Worm (Caenorhabditis elegans) whole organism, young adult: ENCODE measurements around the gene his-62.

Source experiments
- B0019.2 ChIP-seq: fragments of 200-800 bp; sonication (Bioruptor generic); conservative IDR thresholded peaks from 2 replicates; pipeline ENCODE4 v1.3.6; 2022; ENCODE audit warnings: missing genetic modification reagents, missing genetic modification characterization, missing compliant biosample characterization
- B0035.1 ChIP-seq: sonication (generic microtip); optimal IDR thresholded peaks from 2 replicates; lab custom pipeline; 2016; ENCODE audit warnings: missing genetic modification characterization, mild to moderate bottlenecking, missing compliant biosample characterization, missing genotype, missing genetic modification reagents
- B0261.1 ChIP-seq: sonication (generic microtip); optimal IDR thresholded peaks from 2 replicates; lab custom pipeline; 2016; ENCODE audit warnings: mild to moderate bottlenecking, missing genetic modification characterization, moderate library complexity, missing compliant biosample characterization
- C06A6.2 ChIP-seq: fragments of 200-800 bp; sonication (Bioruptor generic); conservative IDR thresholded peaks from 2 replicates; pipeline ENCODE4 v1.3.6; 2022; ENCODE audit warnings: missing genetic modification characterization, missing compliant biosample characterization
- F33H1.4 ChIP-seq: fragments of 200-800 bp; sonication (Bioruptor generic); IDR thresholded peaks from 2 replicates; pipeline ENCODE4 v1.3.6; 2022; ENCODE audit warnings: missing genetic modification reagents, missing genetic modification characterization, missing compliant biosample characterization
- F52B5.7 ChIP-seq: sonication (generic microtip); optimal IDR thresholded peaks from 2 replicates; lab custom pipeline; 2016; ENCODE audit warnings: mild to moderate bottlenecking, missing genetic modification characterization, missing compliant biosample characterization
- F55B11.4 ChIP-seq: sonication (generic microtip); optimal IDR thresholded peaks from 2 replicates; lab custom pipeline; 2016; ENCODE audit warnings: missing compliant biosample characterization, missing genetic modification characterization, borderline replicate concordance; ENCODE audit not compliant: insufficient read depth
- F57C9.4 ChIP-seq: sonication (generic microtip); optimal IDR thresholded peaks from 2 replicates; lab custom pipeline; 2017; ENCODE audit warnings: mild to moderate bottlenecking, missing genetic modification characterization, missing compliant biosample characterization
- Y53G8AR.9 ChIP-seq: fragments of 200-800 bp; sonication (Bioruptor generic); conservative IDR thresholded peaks from 2 replicates; pipeline ENCODE4 v1.3.6; 2022; ENCODE audit warnings: missing genetic modification reagents, missing genetic modification characterization, missing compliant biosample characterization
- Y79H2A.3 ChIP-seq: fragments of 200-800 bp; sonication (Bioruptor generic); conservative IDR thresholded peaks from 2 replicates; pipeline ENCODE4 v1.3.6; 2022; ENCODE audit warnings: missing genetic modification reagents, missing genetic modification characterization, missing compliant biosample characterization
- ZK185.1 ChIP-seq: sonication (generic microtip); optimal IDR thresholded peaks from 2 replicates; lab custom pipeline; 2016; ENCODE audit warnings: mild to moderate bottlenecking, missing genetic modification characterization, missing compliant biosample characterization; ENCODE audit not compliant: poor library complexity, severe bottlenecking
- akir-1 ChIP-seq: fragments of 200-800 bp; sonication (Bioruptor generic); optimal IDR thresholded peaks from 2 replicates; lab custom pipeline; 2018; ENCODE audit warnings: mild to moderate bottlenecking, missing genetic modification characterization, moderate library complexity, missing compliant biosample characterization
- ama-1 ChIP-seq, 3 experiments: fragments of 150-350 bp in 1 of 3; sonication (generic microtip) in 2 of 3; optimal IDR thresholded peaks; 2 replicates each; lab custom pipeline; 2014 to 2018; ENCODE audit warnings: missing biosample characterization in 2 of 3, missing genetic modification characterization in 2 of 3, missing genetic modification reagents in 2 of 3
- ccch-3 ChIP-seq: fragments of 200-800 bp; sonication (Bioruptor generic); optimal IDR thresholded peaks from 2 replicates; lab custom pipeline; 2018; ENCODE audit warnings: mild to moderate bottlenecking, missing genetic modification characterization, missing compliant biosample characterization
- cebp-1 ChIP-seq, 2 experiments: fragments of 200-800 bp in 1 of 2; sonication (Bioruptor generic) in 1 of 2; sonication (generic microtip) in 1 of 2; IDR thresholded peaks in 1 of 2; optimal IDR thresholded peaks in 1 of 2; 2 replicates each; pipeline versions ENCODE4 v1.3.6 to Lab custom; 2017 to 2022; ENCODE audit warnings: missing compliant biosample characterization in 2 of 2, missing genetic modification characterization in 2 of 2, mild to moderate bottlenecking in 1 of 2, missing genetic modification reagents in 1 of 2, moderate library complexity in 1 of 2
- ceh-100 ChIP-seq: fragments of 200-800 bp; sonication (Bioruptor generic); IDR thresholded peaks from 2 replicates; pipeline ENCODE4 v1.3.6; 2022; ENCODE audit warnings: missing genetic modification reagents, missing genetic modification characterization, missing compliant biosample characterization
- ceh-40 ChIP-seq: fragments of 200-800 bp; sonication (Bioruptor generic); IDR thresholded peaks from 2 replicates; pipeline ENCODE4 v1.3.6; 2022; ENCODE audit warnings: missing genetic modification characterization, missing compliant biosample characterization
- ceh-79 ChIP-seq: sonication (generic microtip); optimal IDR thresholded peaks from 2 replicates; lab custom pipeline; 2017; ENCODE audit warnings: mild to moderate bottlenecking, missing genetic modification characterization, missing compliant biosample characterization
- die-1 ChIP-seq: sonication (generic microtip); optimal IDR thresholded peaks from 2 replicates; lab custom pipeline; 2016; ENCODE audit warnings: missing genotype, mild to moderate bottlenecking, missing genetic modification characterization, missing compliant biosample characterization
- egl-44 ChIP-seq: fragments of 200-800 bp; sonication (Bioruptor generic); IDR thresholded peaks from 2 replicates; pipeline ENCODE4 v1.3.6; 2022; ENCODE audit warnings: missing genetic modification reagents, missing genetic modification characterization, missing compliant biosample characterization
- ekl-4 ChIP-seq: fragments of 200-800 bp; sonication (Bioruptor generic); IDR thresholded peaks from 2 replicates; pipeline ENCODE4 v1.3.6; 2022; ENCODE audit warnings: missing genetic modification reagents, missing genetic modification characterization, missing compliant biosample characterization
- gei-17 ChIP-seq: fragments of 200-800 bp; sonication (Bioruptor generic); optimal IDR thresholded peaks from 2 replicates; lab custom pipeline; 2018; ENCODE audit warnings: mild to moderate bottlenecking, missing genetic modification characterization, missing compliant biosample characterization
- hmg-20 ChIP-seq: fragments of 200-800 bp; sonication (Bioruptor generic); IDR thresholded peaks from 2 replicates; pipeline ENCODE4 v1.3.6; 2022; ENCODE audit warnings: missing genetic modification reagents, missing genetic modification characterization, missing compliant biosample characterization
- lin-26 ChIP-seq: fragments of 200-800 bp; sonication (Bioruptor generic); IDR thresholded peaks from 2 replicates; pipeline ENCODE4 v1.3.6; 2022; ENCODE audit warnings: missing genetic modification reagents, missing genetic modification characterization, missing compliant biosample characterization
- lsy-27 ChIP-seq: sonication (generic microtip); optimal IDR thresholded peaks from 2 replicates; lab custom pipeline; 2017; ENCODE audit warnings: missing genetic modification characterization, mild to moderate bottlenecking, missing compliant biosample characterization, antibody characterized with exemption, missing genotype, borderline replicate concordance; ENCODE audit not compliant: insufficient read depth
- madf-3 ChIP-seq: fragments of 200-800 bp; sonication (Bioruptor generic); IDR thresholded peaks from 2 replicates; pipeline ENCODE4 v1.3.6; 2022; ENCODE audit warnings: missing genetic modification reagents, missing genetic modification characterization, missing compliant biosample characterization
- madf-6 ChIP-seq: fragments of 200-800 bp; sonication (Bioruptor generic); IDR thresholded peaks from 2 replicates; pipeline ENCODE4 v1.3.6; 2022; ENCODE audit warnings: missing genetic modification reagents, missing genetic modification characterization, missing compliant biosample characterization
- mcd-1 ChIP-seq: fragments of 200-800 bp; sonication (Bioruptor generic); IDR thresholded peaks from 2 replicates; pipeline ENCODE4 v1.3.6; 2022; ENCODE audit warnings: missing genetic modification reagents, missing genetic modification characterization, missing compliant biosample characterization
- nfyb-1 ChIP-seq: fragments of 200-800 bp; sonication (Bioruptor generic); IDR thresholded peaks from 2 replicates; pipeline ENCODE4 v1.3.6; 2022; ENCODE audit warnings: missing genetic modification reagents, missing genetic modification characterization, missing compliant biosample characterization
- nhr-179 ChIP-seq: sonication (generic microtip); optimal IDR thresholded peaks from 2 replicates; lab custom pipeline; 2016; ENCODE audit warnings: mild to moderate bottlenecking, missing genetic modification characterization, missing compliant biosample characterization
- nhr-27 ChIP-seq: fragments of 200-800 bp; sonication (Bioruptor generic); optimal IDR thresholded peaks from 2 replicates; lab custom pipeline; 2018; ENCODE audit warnings: mild to moderate bottlenecking, missing genetic modification characterization, moderate library complexity, missing compliant biosample characterization
- nhr-80 ChIP-seq: sonication (generic microtip); optimal IDR thresholded peaks from 2 replicates; lab custom pipeline; 2016; ENCODE audit warnings: missing genetic modification characterization, missing compliant biosample characterization
- nhr-90 ChIP-seq: sonication (generic microtip); optimal IDR thresholded peaks from 2 replicates; lab custom pipeline; 2016; ENCODE audit warnings: missing genotype, mild to moderate bottlenecking, missing genetic modification characterization, missing compliant biosample characterization
- pbrm-1 ChIP-seq: fragments of 200-800 bp; sonication (Bioruptor generic); IDR thresholded peaks from 2 replicates; pipeline ENCODE4 v1.3.6; 2022; ENCODE audit warnings: missing genetic modification reagents, missing genetic modification characterization, missing compliant biosample characterization
- repo-1 ChIP-seq: sonication (generic microtip); optimal IDR thresholded peaks from 2 replicates; lab custom pipeline; 2017; ENCODE audit warnings: mild to moderate bottlenecking, missing genetic modification characterization, missing compliant biosample characterization
- sdz-38 ChIP-seq: sonication (generic microtip); optimal IDR thresholded peaks from 2 replicates; lab custom pipeline; 2016; ENCODE audit warnings: missing genotype, missing genetic modification characterization, missing compliant biosample characterization
- sea-2 ChIP-seq: fragments of 200-800 bp; sonication (Bioruptor generic); IDR thresholded peaks from 2 replicates; pipeline ENCODE4 v1.3.6; 2022; ENCODE audit warnings: missing genetic modification characterization, missing compliant biosample characterization
- snpc-1.1 ChIP-seq: sonication (generic microtip); optimal IDR thresholded peaks from 2 replicates; lab custom pipeline; 2017; ENCODE audit warnings: missing genetic modification characterization, mild to moderate bottlenecking, missing compliant biosample characterization, antibody characterized with exemption, moderate library complexity, missing genotype, missing genetic modification reagents; ENCODE audit not compliant: insufficient read depth
- snpc-3.4 ChIP-seq: sonication (generic microtip); optimal IDR thresholded peaks from 2 replicates; lab custom pipeline; 2017; ENCODE audit warnings: missing genetic modification characterization, mild to moderate bottlenecking, missing compliant biosample characterization, antibody characterized with exemption, moderate library complexity, missing genotype, missing genetic modification reagents
- snpc-4 ChIP-seq, 5 experiments: fragments of 150-350 bp in 1 of 5; sonication (generic microtip) in 4 of 5; optimal IDR thresholded peaks; 2 replicates each; lab custom pipeline; 2014 to 2018; ENCODE audit warnings: missing genetic modification characterization in 5 of 5, missing biosample characterization in 3 of 5, antibody characterized with exemption in 2 of 5, mild to moderate bottlenecking in 2 of 5, missing compliant biosample characterization in 2 of 5, missing genotype in 2 of 5, moderate library complexity in 2 of 5, missing genetic modification reagents in 1 of 5
- tlf-1 ChIP-seq: fragments of 200-800 bp; sonication (Bioruptor generic); optimal IDR thresholded peaks from 2 replicates; lab custom pipeline; 2018; ENCODE audit warnings: mild to moderate bottlenecking, missing genetic modification characterization, missing compliant biosample characterization
- unc-62 ChIP-seq: fragments of 150-350 bp; optimal IDR thresholded peaks from 2 replicates; lab custom pipeline; 2014; ENCODE audit warnings: missing biosample characterization, missing genetic modification reagents, missing genetic modification characterization
- zfh-2 ChIP-seq: fragments of 200-800 bp; sonication (Bioruptor generic); conservative IDR thresholded peaks from 2 replicates; pipeline ENCODE4 v1.3.6; 2022; ENCODE audit warnings: missing genetic modification reagents, missing genetic modification characterization, missing compliant biosample characterization
- ztf-18 ChIP-seq: sonication (generic microtip); optimal IDR thresholded peaks from 2 replicates; lab custom pipeline; 2016; ENCODE audit warnings: missing genotype, mild to moderate bottlenecking, missing genetic modification characterization, missing compliant biosample characterization
- ztf-22 ChIP-seq: fragments of 200-800 bp; sonication (Bioruptor generic); optimal IDR thresholded peaks from 2 replicates; lab custom pipeline; 2018; ENCODE audit warnings: mild to moderate bottlenecking, missing genetic modification characterization, moderate library complexity, missing compliant biosample characterization
- ztf-25 ChIP-seq: fragments of 200-800 bp; sonication (Bioruptor generic); IDR thresholded peaks from 2 replicates; pipeline ENCODE4 v1.3.6; 2022; ENCODE audit warnings: missing genetic modification reagents, missing genetic modification characterization, missing compliant biosample characterization
- ztf-6 ChIP-seq: fragments of 200-800 bp; sonication (Bioruptor generic); IDR thresholded peaks from 2 replicates; pipeline ENCODE4 v1.3.6; 2022; ENCODE audit warnings: missing genetic modification reagents, missing genetic modification characterization, missing compliant biosample characterization

Gene his-62

ce11 chrIV:7477697-7478096 is 8.6 kb upstream of the his-62 start (continued):
- TF ChIP-seq ekl-4 (peak; percentile 72), ztf-22 (GFP tag; lab: Kevin White, UChicago) (no peak), B0035.1 (tag; lab: Kevin White, UChicago) (no peak), madf-3 (GFP tag; lab: Robert Waterston, UW) (peak; percentile 89), tlf-1 (GFP tag; lab: Kevin White, UChicago) (peak; percentile 79), F57C9.4 (no peak), snpc-3.4 (tag; lab: Kevin White, UChicago) (peak; percentile 94), sdz-38 (tag; lab: Kevin White, UChicago) (no peak), nhr-90 (tag; lab: Kevin White, UChicago) (no peak), F52B5.7 (tag; lab: Kevin White, UChicago) (no peak), sea-2 (GFP tag; lab: Robert Waterston, UW) (no peak), nfyb-1 (GFP tag; lab: Robert Waterston, UW) (no peak), mcd-1 (GFP tag; lab: Robert Waterston, UW) (peak; percentile 54; the same call in 1 of the 2 replicates), lsy-27 (tag; lab: Kevin White, UChicago) (no peak), ztf-25 (no peak), F33H1.4 (GFP tag; lab: Robert Waterston, UW) (peak; percentile 98), ZK185.1 (no peak), F55B11.4 (tag; lab: Kevin White, UChicago) (no peak), Y79H2A.3 (GFP tag; lab: Robert Waterston, UW) (no peak), cebp-1 (GFP tag; IDR thresholded peaks at IDR 0.05; lab: Robert Waterston, UW) (no peak), cebp-1 (tag; optimal IDR thresholded peaks at IDR 0.05; lab: Kevin White, UChicago) (no peak), ceh-100 (GFP tag; lab: Robert Waterston, UW) (no peak), ztf-6 (GFP tag; lab: Robert Waterston, UW) (no peak), repo-1 (tag; lab: Kevin White, UChicago) (no peak), snpc-1.1 (tag; lab: Kevin White, UChicago) (peak; percentile 72), nhr-179 (tag; lab: Kevin White, UChicago) (no peak), zfh-2 (no peak), nhr-27 (tag; lab: Kevin White, UChicago) (no peak), ceh-40 (GFP tag; lab: Robert Waterston, UW) (no peak), madf-6 (peak; percentile 99), pbrm-1 (peak; percentile 90), egl-44 (no peak), snpc-4 (GFP tag; optimal IDR thresholded peaks at IDR 0.05; lab: Kevin White, UChicago) (peak; percentile 77), snpc-4 (tag; optimal IDR thresholded peaks at IDR 0.05; lab: Kevin White, UChicago) (peak in 3 of 4 experiments; percentile 40 to 61 (median 41)), lin-26 (GFP tag; lab: Robert Waterston, UW) (no peak), gei-17 (GFP tag; lab: Kevin White, UChicago) (no peak), akir-1 (no peak), hmg-20 (GFP tag; lab: Robert Waterston, UW) (no peak), B0261.1 (tag; lab: Kevin White, UChicago) (no peak), ama-1 (optimal IDR thresholded peaks at IDR 0.05; lab: Kevin White, UChicago) (no peak), ama-1 (GFP tag; optimal IDR thresholded peaks at IDR 0.05; lab: Kevin White, UChicago) (no peak), unc-62 (no peak), die-1 (tag; lab: Kevin White, UChicago) (no peak), ztf-18 (tag; lab: Kevin White, UChicago) (no peak), ccch-3 (GFP tag; lab: Kevin White, UChicago) (no peak), C06A6.2 (GFP tag; lab: Robert Waterston, UW) (no peak), Y53G8AR.9 (GFP tag; lab: Robert Waterston, UW) (0 out of 2 replicates have a peak, but pooled peaks have one; percentile 42), nhr-80 (tag; lab: Kevin White, UChicago) (no peak), B0019.2 (GFP tag; lab: Robert Waterston, UW) (peak; percentile 88), ceh-79 (tag; lab: Kevin White, UChicago) (no peak)
